Worm (Caenorhabditis elegans): Measurements from ENCODE around the gene srx-42.

srx-42 gene

ce11 chrV:13957691-13958090, 36.9 kb downstream of the srx-42 start:
- TF ChIP-seq nhr-111 (GFP tag; optimal IDR thresholded peaks at IDR 0.05), result no peak
- peak; percentile 91 for TF ChIP-seq aha-1 (tag)
- TF ChIP-seq mep-1 (tag; optimal IDR thresholded peaks at IDR 0.05), result no peak
- TF ChIP-seq hlh-11 (tag; optimal IDR thresholded peaks at IDR 0.05), result no peak
- no peak for TF ChIP-seq unc-130 (GFP tag; optimal IDR thresholded peaks at IDR 0.05)
- TF ChIP-seq madf-5 (GFP tag; IDR thresholded peaks at IDR 0.05), result no peak

- TF ChIP-seq F44E2.7 (GFP tag; IDR thresholded peaks at IDR 0.05) (no peak), ceh-44 (GFP tag; IDR thresholded peaks at IDR 0.05) (no peak), vab-7 (GFP tag; IDR thresholded peaks at IDR 0.05) (no peak), zfp-3 (GFP tag; conservative IDR thresholded peaks at IDR 0.05) (no peak), hmg-1.1 (GFP tag; IDR thresholded peaks at IDR 0.05) (no peak), mxl-2 (GFP tag; conservative IDR thresholded peaks at IDR 0.05) (no peak), ztf-7 (tag; optimal IDR thresholded peaks at IDR 0.05) (no peak), zip-11 (GFP tag; IDR thresholded peaks at IDR 0.05) (no peak), Y48G9A.11 (GFP tag; IDR thresholded peaks at IDR 0.05) (no peak), dmd-6 (GFP tag; IDR thresholded peaks at IDR 0.05) (no peak), ces-1 (GFP tag; optimal IDR thresholded peaks at IDR 0.05) (no peak), unc-130 (GFP tag; optimal IDR thresholded peaks at IDR 0.05) (no peak), snpc-1.2 (GFP tag; IDR thresholded peaks at IDR 0.05) (no peak), ceh-20 (GFP tag; IDR thresholded peaks at IDR 0.05) (no peak), daf-16 (GFP tag; optimal IDR thresholded peaks at IDR 0.05) (no peak), daf-16 (tag; optimal IDR thresholded peaks at IDR 0.05) (no peak), ceh-82 (tag; optimal IDR thresholded peaks at IDR 0.05) (no peak), nhr-102 (tag; optimal IDR thresholded peaks at IDR 0.05) (no peak), lin-15B (tag; optimal IDR thresholded peaks at IDR 0.05) (no peak)
Measured at ce11 chrV:13958247-13958646, 37.4 kb downstream of the srx-42 start, which contains the start of gene R10D12.10. TSS of gene R10D12.10 (minus strand) at chrV:13958347.

DNA sequence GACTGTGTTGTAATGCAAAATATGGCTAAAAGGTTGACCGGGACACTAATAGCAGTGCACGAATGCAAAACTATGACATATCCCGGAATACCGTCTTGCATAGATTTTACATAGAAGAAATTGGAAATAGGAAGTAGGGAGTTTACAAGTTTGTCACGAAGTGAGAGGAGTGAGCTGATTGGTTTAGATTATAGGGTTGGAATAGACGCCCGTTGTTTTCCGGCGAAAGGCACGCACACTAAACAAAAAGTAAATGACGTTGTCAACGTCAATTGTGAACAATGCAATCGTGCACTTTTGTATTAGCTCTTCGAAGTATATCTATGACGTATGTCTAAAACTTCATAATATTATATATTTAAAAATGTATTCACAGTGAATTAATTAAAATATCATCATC, 40.1 kb downstream of the srx-42 start, which contains the start of gene srh-24:
srh-24 (minus strand) TSS at position 101 of the 400 bp plus-strand sequence.
- TF ChIP-seq F37D6.2 (tag; optimal IDR thresholded peaks at IDR 0.05) (no peak), jun-1 (tag; optimal IDR thresholded peaks at IDR 0.05) (no peak), lin-39 (tag; optimal IDR thresholded peaks at IDR 0.05) (no peak)

ce11 chrV:13961927-13962419, 41.1 kb downstream of the srx-42 start, which contains the start of the genes algn-13 and R10D12.13:
TSS of gene algn-13 (minus strand) at chrV:13961977.
TSS of gene R10D12.13 (plus strand) at chrV:13962417.
- TF ChIP-seq aly-2 (tag; optimal IDR thresholded peaks at IDR 0.05) (no peak), dmd-6 (GFP tag; IDR thresholded peaks at IDR 0.05) (no peak), unc-130 (GFP tag; optimal IDR thresholded peaks at IDR 0.05) (peak; percentile 72), dpl-1 (GFP tag; optimal IDR thresholded peaks at IDR 0.05) (peak; percentile 70), attf-4 (tag; optimal IDR thresholded peaks at IDR 0.05) (no peak), nhr-237 (tag; optimal IDR thresholded peaks at IDR 0.05) (no peak), duxl-1 (tag; optimal IDR thresholded peaks at IDR 0.05; ENCODE audit: poor library complexity) (peak; percentile 54), F10B5.3 (tag; optimal IDR thresholded peaks at IDR 0.05) (no peak), nhr-76 (tag; optimal IDR thresholded peaks at IDR 0.05) (no peak), mxl-3 (GFP tag; optimal IDR thresholded peaks at IDR 0.05) (no peak), F49E8.2 (tag; optimal IDR thresholded peaks at IDR 0.05; ENCODE audit: borderline replicate concordance) (no peak), hlh-11 (tag; optimal IDR thresholded peaks at IDR 0.05) (peak; percentile 55), ztf-7 (tag; optimal IDR thresholded peaks at IDR 0.05) (no peak), spr-1 (tag; optimal IDR thresholded peaks at IDR 0.05) (peak; percentile 41), ceh-44 (GFP tag; IDR thresholded peaks at IDR 0.05) (no peak), mdl-1 (tag; optimal IDR thresholded peaks at IDR 0.05) (no peak), unc-39 (tag; optimal IDR thresholded peaks at IDR 0.05) (no peak), ceh-28 (tag; optimal IDR thresholded peaks at IDR 0.05) (no peak), R02D3.7 (tag; optimal IDR thresholded peaks at IDR 0.05) (no peak), ceh-62 (tag; optimal IDR thresholded peaks at IDR 0.05) (no peak), ceh-20 (GFP tag; IDR thresholded peaks at IDR 0.05) (no peak), lin-29 (GFP tag; IDR thresholded peaks at IDR 0.05) (no peak), dve-1 (tag; optimal IDR thresholded peaks at IDR 0.05; ENCODE audit: insufficient read depth) (peak; percentile 61), nhr-6 (tag; optimal IDR thresholded peaks at IDR 0.05) (peak; percentile 35), lin-38 (GFP tag; IDR thresholded peaks at IDR 0.05) (peak; percentile 82), nhr-25 (tag; optimal IDR thresholded peaks at IDR 0.05; ENCODE audit: borderline replicate concordance, insufficient read depth) (no peak)
